Worm (Caenorhabditis elegans) whole organism, midembryonic: Measurements from ENCODE around the gene ZK829.7.

ENCODE experiments used
- T22C8.4 ChIP-seq: fragments of 200-800 bp; sonication (Bioruptor generic); IDR thresholded peaks from 2 replicates; pipeline ENCODE4 v1.3.6; 2022; ENCODE audit warnings: missing genetic modification characterization, missing compliant biosample characterization
- flt-1 ChIP-seq: fragments of 200-800 bp; sonication (Bioruptor generic); IDR thresholded peaks from 2 replicates; pipeline ENCODE4 v1.3.6; 2022; ENCODE audit warnings: missing genetic modification characterization, missing compliant biosample characterization
- klf-2 ChIP-seq: fragments of 200-800 bp; sonication (Bioruptor generic); conservative IDR thresholded peaks from 2 replicates; pipeline ENCODE4 v1.3.6; 2022; ENCODE audit warnings: missing genetic modification reagents, missing genetic modification characterization, missing compliant biosample characterization
- ztf-29 ChIP-seq: fragments of 200-800 bp; sonication (Bioruptor generic); IDR thresholded peaks from 2 replicates; pipeline ENCODE4 v1.3.6; 2022; ENCODE audit warnings: missing genetic modification reagents, missing genetic modification characterization, missing compliant biosample characterization

DNA sequence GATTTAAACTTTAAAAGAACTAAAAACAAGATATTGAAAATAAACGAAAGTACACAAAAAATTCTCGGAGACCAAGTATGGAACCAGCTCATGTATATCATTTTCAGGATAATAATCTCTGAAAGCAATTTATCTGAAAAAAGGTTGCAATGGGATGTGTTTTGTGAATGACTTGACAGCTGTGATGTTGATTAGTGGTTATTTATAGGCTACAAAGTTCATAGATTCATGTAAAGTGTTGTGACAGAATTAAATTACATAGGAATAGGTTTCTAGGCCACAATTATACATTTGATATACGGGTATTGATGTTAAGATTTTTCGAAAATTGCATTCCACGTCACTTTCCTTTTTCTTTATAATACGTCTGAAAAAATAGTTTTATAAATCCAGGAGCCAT, 4.0 kb upstream of the ZK829.7 start, which contains the start of gene srj-1:
- TF ChIP-seq klf-2 (GFP tag; lab: Robert Waterston, UW) (no peak), flt-1 (GFP tag; lab: Robert Waterston, UW) (no peak), ztf-29 (GFP tag; lab: Robert Waterston, UW) (no peak), T22C8.4 (no peak)
